Fruit fly (Drosophila melanogaster): ENCODE data around the gene Pli.

Gene Pli

DNA sequence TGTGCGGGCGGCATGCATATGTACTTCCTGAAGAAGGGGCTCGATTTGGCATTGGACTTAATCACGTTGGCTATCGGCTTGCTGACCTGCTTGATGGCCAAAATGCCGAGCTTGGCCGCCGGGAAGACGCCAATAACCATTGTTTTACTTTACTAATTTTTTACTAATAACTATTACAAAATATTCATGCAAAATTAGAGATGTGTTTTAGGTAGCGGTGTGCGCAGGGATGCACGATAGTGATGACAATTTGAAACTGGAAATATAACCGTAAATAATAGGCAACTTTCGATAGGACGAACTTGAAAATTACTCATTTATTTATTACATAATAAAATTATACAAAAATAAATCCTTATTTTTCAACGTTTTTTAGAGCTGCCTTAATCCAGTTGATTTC is 37.6 kb upstream of the Pli start, which contains the start of gene CG13601 (continued):
- TF ChIP-seq CG8290 (GFP tag; optimal IDR thresholded peaks at IDR 0.05) (no peak), CG8290 (tag; optimal IDR thresholded peaks at IDR 0.05) (peak in 1 of 2 experiments; percentile 44), CG10267 (tag; optimal IDR thresholded peaks at IDR 0.05) (peak; percentile 33), Chrac-16 (GFP tag; optimal IDR thresholded peaks at IDR 0.05) (peak; percentile 39), CG14050 (GFP tag; IDR thresholded peaks at IDR 0.05) (no peak), gem (tag; optimal IDR thresholded peaks at IDR 0.05) (peak; percentile 46), trem (tag; optimal IDR thresholded peaks at IDR 0.05) (peak; percentile 25), exex (tag; optimal IDR thresholded peaks at IDR 0.05) (peak; percentile 27), CG6791 (GFP tag; IDR thresholded peaks at IDR 0.05; ENCODE audit: partially characterized antibody) (peak; percentile 67; the same call in 2 of the 3 replicates), mam (GFP tag; optimal IDR thresholded peaks at IDR 0.05) (peak; percentile 29), Pdp1 (GFP tag; optimal IDR thresholded peaks at IDR 0.05) (peak in 1 of 2 experiments; percentile 82), amos (GFP tag; IDR thresholded peaks at IDR 0.05; ENCODE audit: partially characterized antibody) (peak; percentile 80), gce (GFP tag; IDR thresholded peaks at IDR 0.05) (no peak), CG11456 (GFP tag; IDR thresholded peaks at IDR 0.05) (peak; percentile 64; the same call in 2 of the 3 replicates), grau (tag; optimal IDR thresholded peaks at IDR 0.05) (peak; percentile 71), CG17186 (GFP tag; optimal IDR thresholded peaks at IDR 0.05) (peak; percentile 89), mld (GFP tag; IDR thresholded peaks at IDR 0.05; ENCODE audit: partially characterized antibody) (0 out of 3 replicates have a peak, but pooled peaks have one; percentile 29), CG14710 (tag; optimal IDR thresholded peaks at IDR 0.05) (peak; percentile 37), Bgb (GFP tag; IDR thresholded peaks at IDR 0.05; ENCODE audit: partially characterized antibody) (peak; percentile 79), CG31441 (GFP tag; IDR thresholded peaks at IDR 0.05) (0 out of 2 replicates have a peak, but pooled peaks have one; percentile 11), CG3065 (GFP tag; optimal IDR thresholded peaks at IDR 0.05) (no peak), Fer2 (tag; optimal IDR thresholded peaks at IDR 0.05) (no peak), sqz (GFP tag; optimal IDR thresholded peaks at IDR 0.05) (peak; percentile 43), Doc3 (GFP tag; IDR thresholded peaks at IDR 0.05; ENCODE audit: partially characterized antibody) (peak; percentile 87), sug (tag; optimal IDR thresholded peaks at IDR 0.05) (peak; percentile 30), CG13894 (tag; optimal IDR thresholded peaks at IDR 0.05) (peak; percentile 45), usp (GFP tag; optimal IDR thresholded peaks at IDR 0.05) (no peak), Nf-YC (tag; optimal IDR thresholded peaks at IDR 0.05) (peak; percentile 24), dysf (GFP tag; IDR thresholded peaks at IDR 0.05) (peak; percentile 35; the same call in 2 of the 3 replicates), disco-r (GFP tag; optimal IDR thresholded peaks at IDR 0.05) (no peak), pan (optimal IDR thresholded peaks at IDR 0.05) (no peak), pan (GFP tag; optimal IDR thresholded peaks at IDR 0.05 in 1 of 2, IDR thresholded peaks at IDR 0.05 in 1 of 2) (peak in 1 of 2 experiments; percentile 35), CoRest (tag; optimal IDR thresholded peaks at IDR 0.05) (peak; percentile 33), CG12155 (GFP tag; optimal IDR thresholded peaks at IDR 0.05) (peak; percentile 25), CG13775 (GFP tag; optimal IDR thresholded peaks at IDR 0.05) (peak; percentile 15), phol (tag; optimal IDR thresholded peaks at IDR 0.05) (peak; percentile 27), CG6854 (GFP tag; optimal IDR thresholded peaks at IDR 0.05) (no peak), vfl (GFP tag; optimal IDR thresholded peaks at IDR 0.05) (peak; percentile 14), lilli (GFP tag; optimal IDR thresholded peaks at IDR 0.05) (peak; percentile 45), Oli (tag; optimal IDR thresholded peaks at IDR 0.05) (no peak), Xbp1 (GFP tag; optimal IDR thresholded peaks at IDR 0.05) (peak; percentile 53), sens (GFP tag) (peak; percentile 55), CG2199 (GFP tag; IDR thresholded peaks at IDR 0.05) (no peak), gsb-n (tag; optimal IDR thresholded peaks at IDR 0.05) (peak; percentile 10), Med (GFP tag) (peak; percentile 77), slbo (GFP tag; IDR thresholded peaks at IDR 0.05) (peak; percentile 77), nerfin-1 (tag; optimal IDR thresholded peaks at IDR 0.05) (peak; percentile 17), CG2120 (GFP tag; optimal IDR thresholded peaks at IDR 0.05) (peak; percentile 55), CG12236 (GFP tag; optimal IDR thresholded peaks at IDR 0.05) (no peak), HmgZ (tag; optimal IDR thresholded peaks at IDR 0.05) (peak; percentile 9), Ets65A (GFP tag) (peak; percentile 72)

All from whole organism, embryonic.